Worm (Caenorhabditis elegans): Measurements from ENCODE around the gene acp-4.

ce11 chrII:8428947-8429919, 5.7 kb downstream of the acp-4 start:
- TF ChIP-seq pha-4 (tag; optimal IDR thresholded peaks at IDR 0.05) = no peak
- no peak for TF ChIP-seq unc-39 (tag; optimal IDR thresholded peaks at IDR 0.05)
- TF ChIP-seq nhr-76 (tag; optimal IDR thresholded peaks at IDR 0.05) = no peak
- TF ChIP-seq lin-13 (tag; optimal IDR thresholded peaks at IDR 0.05) = no peak
- no peak for TF ChIP-seq mab-5 (tag; optimal IDR thresholded peaks at IDR 0.05)
- no peak for TF ChIP-seq ham-2 (GFP tag; optimal IDR thresholded peaks at IDR 0.05)
- TF ChIP-seq elt-3 (tag; optimal IDR thresholded peaks at IDR 0.05) = no peak
- no peak for TF ChIP-seq snpc-4 (tag; optimal IDR thresholded peaks at IDR 0.05)
- TF ChIP-seq nhr-12 (tag; optimal IDR thresholded peaks at IDR 0.05) = no peak

All from whole organism, mixed stage, embryonic.